Worm (Caenorhabditis elegans) whole organism, L4/young adult: ENCODE data around the gene ZK673.4.

Experiments used
- dao-5 ChIP-seq: sonication (generic microtip); optimal IDR thresholded peaks from 2 replicates; lab custom pipeline; 2016; ENCODE audit warnings: missing genotype, missing genetic modification characterization, moderate library complexity, missing compliant biosample characterization
- him-1 ChIP-seq: sonication (generic microtip); optimal IDR thresholded peaks from 2 replicates; lab custom pipeline; 2016; ENCODE audit warnings: missing genotype, missing genetic modification reagents, missing genetic modification characterization, missing compliant biosample characterization

- TF ChIP-seq him-1 (tag; lab: Kevin White, UChicago) (no peak), dao-5 (no peak)
Measured at ce11 chrII:10445738-10446137, 7.0 kb upstream of the ZK673.4 start.
